Worm (Caenorhabditis elegans): ENCODE measurements around the gene F21H7.5.

F21H7.5 gene

DNA sequence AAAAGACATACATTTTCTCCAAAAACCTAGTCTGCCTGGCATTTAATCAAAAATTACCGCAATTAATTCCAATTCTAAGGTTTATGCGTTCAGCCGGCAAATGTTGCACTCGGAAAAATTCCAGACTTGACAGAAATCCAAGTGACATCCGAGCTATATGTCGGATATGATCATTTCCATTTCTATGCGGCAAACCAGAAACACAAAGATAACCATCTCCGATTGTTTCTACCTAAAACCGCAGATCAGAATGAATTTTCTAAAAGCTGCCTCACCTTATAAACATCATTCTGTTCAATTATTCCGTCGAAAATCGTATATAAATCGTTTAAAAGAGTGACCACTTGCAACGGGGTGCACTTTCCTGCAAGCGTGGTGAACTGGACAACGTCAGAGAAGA lies 11.8 kb downstream of the F21H7.5 start:
- TF ChIP-seq nhr-21 (tag; optimal IDR thresholded peaks at IDR 0.05), result no peak
- TF ChIP-seq gmeb-1 (tag; optimal IDR thresholded peaks at IDR 0.05), result no peak
- TF ChIP-seq nhr-129 (tag; optimal IDR thresholded peaks at IDR 0.05), result no peak
- no peak for TF ChIP-seq ztf-4 (tag; optimal IDR thresholded peaks at IDR 0.05)
- no peak for TF ChIP-seq lin-11 (tag; optimal IDR thresholded peaks at IDR 0.05)
- no peak for TF ChIP-seq mbf-1 (tag; optimal IDR thresholded peaks at IDR 0.05)
- TF ChIP-seq R02D3.7 (tag; optimal IDR thresholded peaks at IDR 0.05), result no peak
- TF ChIP-seq skn-1 (tag; optimal IDR thresholded peaks at IDR 0.05), result no peak
- no peak for TF ChIP-seq sma-9 (GFP tag; optimal IDR thresholded peaks at IDR 0.05)
- no peak for TF ChIP-seq sma-9 (tag; optimal IDR thresholded peaks at IDR 0.05)
- TF ChIP-seq nhr-10 (tag; optimal IDR thresholded peaks at IDR 0.05), result no peak
- no peak for TF ChIP-seq egl-27 (tag; optimal IDR thresholded peaks at IDR 0.05)

DNA sequence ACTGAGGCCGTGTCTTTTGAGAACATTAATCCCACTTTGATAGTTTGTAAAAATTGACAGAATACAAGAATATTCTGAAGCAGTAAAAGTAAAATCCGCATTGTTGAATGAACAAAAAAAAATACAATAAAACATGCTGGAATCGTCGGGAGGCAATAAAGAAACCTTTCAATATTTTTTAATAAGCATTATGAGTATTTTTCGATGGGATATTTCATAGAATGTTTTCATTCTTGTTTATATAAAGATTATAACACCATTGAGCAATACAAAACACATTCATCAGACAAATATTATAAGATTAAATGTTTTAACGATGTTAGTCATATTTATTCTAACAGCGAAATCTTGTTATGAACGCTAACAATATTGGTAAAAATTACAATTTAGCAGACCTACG lies 16.4 kb downstream of the F21H7.5 start, which contains the start of gene gcy-20:
TSS of gene gcy-20 (minus strand) at position 101 of the 400 bp plus-strand sequence.
- no peak for TF ChIP-seq nhr-23 (tag; optimal IDR thresholded peaks at IDR 0.05)
- no peak for TF ChIP-seq mdl-1 (tag; optimal IDR thresholded peaks at IDR 0.05)
- TF ChIP-seq lsy-2 (tag; optimal IDR thresholded peaks at IDR 0.05), result no peak
- TF ChIP-seq crh-2 (tag; optimal IDR thresholded peaks at IDR 0.05), result no peak
- TF ChIP-seq skn-1 (tag; optimal IDR thresholded peaks at IDR 0.05), result no peak
- no peak for TF ChIP-seq blmp-1 (tag; optimal IDR thresholded peaks at IDR 0.05; ENCODE audit: insufficient read depth)
- no peak for TF ChIP-seq C34F6.9 (tag; optimal IDR thresholded peaks at IDR 0.05)
- TF ChIP-seq ama-1 (optimal IDR thresholded peaks at IDR 0.05), result no peak
- TF ChIP-seq unc-39 (tag; optimal IDR thresholded peaks at IDR 0.05), result no peak
- TF ChIP-seq nhr-11 (tag; optimal IDR thresholded peaks at IDR 0.05), result no peak
- TF ChIP-seq ztf-11 (tag; optimal IDR thresholded peaks at IDR 0.05), result no peak

DNA sequence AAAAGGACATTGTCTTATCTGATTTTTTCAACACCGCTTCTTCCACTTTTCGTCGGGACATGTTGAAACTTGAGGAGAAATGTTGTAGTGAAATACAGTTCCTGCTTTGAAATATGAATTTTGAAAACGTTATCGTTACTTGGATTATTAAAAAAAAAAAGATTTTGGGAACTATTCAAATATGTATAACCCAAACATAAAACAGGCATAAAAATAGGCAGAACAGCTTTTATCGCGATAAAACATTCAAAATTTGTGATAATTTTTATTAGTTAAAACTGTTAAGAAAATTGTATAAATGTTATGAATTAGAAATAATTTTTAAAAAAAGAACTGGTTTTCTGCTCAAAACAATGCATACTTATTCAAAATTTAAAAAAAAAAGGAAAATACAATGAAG lies 19.1 kb downstream of the F21H7.5 start, which contains the start of gene bgnt-1.3:
TSS of gene bgnt-1.3 (minus strand) at position 101 of the 400 bp plus-strand sequence.
- TF ChIP-seq snpc-4 (tag; optimal IDR thresholded peaks at IDR 0.05) (no peak), sem-4 (tag; optimal IDR thresholded peaks at IDR 0.05) (no peak), unc-39 (tag; optimal IDR thresholded peaks at IDR 0.05) (no peak), lin-13 (GFP tag; optimal IDR thresholded peaks at IDR 0.05) (no peak), nhr-23 (tag; optimal IDR thresholded peaks at IDR 0.05) (no peak), gmeb-1 (tag; optimal IDR thresholded peaks at IDR 0.05) (no peak), ztf-4 (tag; optimal IDR thresholded peaks at IDR 0.05) (no peak), ztf-1 (GFP tag; conservative IDR thresholded peaks at IDR 0.05) (no peak), nhr-129 (tag; optimal IDR thresholded peaks at IDR 0.05) (no peak)

DNA sequence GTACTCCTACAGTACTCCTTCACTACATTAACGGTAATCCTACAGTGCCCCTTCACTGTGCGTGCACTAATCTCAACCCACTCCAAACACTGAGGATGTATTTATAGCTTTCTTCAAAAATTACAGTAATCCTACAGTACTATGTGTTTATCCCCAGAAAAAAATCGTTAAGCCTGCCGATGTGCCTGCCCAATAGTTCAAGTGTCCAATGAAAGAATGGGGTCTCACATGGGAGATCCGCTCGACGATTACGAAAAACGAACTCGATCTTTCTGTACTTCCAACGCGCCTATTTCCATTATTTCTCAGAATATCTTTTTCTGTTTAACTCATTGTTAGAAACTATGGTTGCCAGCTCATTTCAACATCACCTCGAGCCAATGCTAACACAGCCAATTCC lies 20.8 kb downstream of the F21H7.5 start, which contains the start of gene nhr-218:
TSS of gene nhr-218 (plus strand) at position 301 of the 400 bp plus-strand sequence.
- TF ChIP-seq ama-1 (optimal IDR thresholded peaks at IDR 0.05), result no peak
- no peak for TF ChIP-seq C34F6.9 (tag; optimal IDR thresholded peaks at IDR 0.05)
- TF ChIP-seq gmeb-1 (tag; optimal IDR thresholded peaks at IDR 0.05), result no peak
- no peak for TF ChIP-seq nhr-11 (tag; optimal IDR thresholded peaks at IDR 0.05)

DNA sequence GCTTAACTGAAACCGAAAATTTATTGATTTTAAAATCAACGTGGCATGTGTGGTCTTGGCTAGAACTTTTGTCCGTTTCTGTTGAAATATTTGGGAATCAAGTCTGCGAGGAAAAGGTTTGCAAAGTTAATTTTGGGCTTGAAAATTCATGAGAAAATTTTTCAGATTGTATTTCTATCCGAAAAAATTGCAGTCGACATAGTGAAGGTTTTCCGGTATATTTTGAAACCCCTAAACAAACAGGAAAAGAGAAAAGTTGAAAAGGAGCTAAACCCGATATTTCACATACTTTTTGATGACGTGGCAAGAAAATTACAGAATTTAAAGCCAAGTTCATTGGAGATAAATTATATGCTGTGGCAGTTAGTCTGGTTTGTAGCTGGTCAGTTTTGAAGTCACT lies 22.4 kb downstream of the F21H7.5 start, which contains the start of gene nhr-127:
TSS of gene nhr-127 (plus strand) at position 301 of the 400 bp plus-strand sequence.
- TF ChIP-seq mbf-1 (tag; optimal IDR thresholded peaks at IDR 0.05) (no peak), nhr-12 (tag; optimal IDR thresholded peaks at IDR 0.05) (no peak), alr-1 (tag; optimal IDR thresholded peaks at IDR 0.05) (no peak), blmp-1 (tag; optimal IDR thresholded peaks at IDR 0.05; ENCODE audit: insufficient read depth) (no peak), nhr-10 (tag; optimal IDR thresholded peaks at IDR 0.05) (no peak), gmeb-1 (tag; optimal IDR thresholded peaks at IDR 0.05) (no peak), nhr-237 (tag; optimal IDR thresholded peaks at IDR 0.05) (no peak), sma-3 (GFP tag; optimal IDR thresholded peaks at IDR 0.05) (no peak), ZK546.5 (tag; optimal IDR thresholded peaks at IDR 0.05) (no peak), ztf-4 (tag; optimal IDR thresholded peaks at IDR 0.05) (no peak), sma-9 (GFP tag; optimal IDR thresholded peaks at IDR 0.05) (no peak), sma-9 (tag; optimal IDR thresholded peaks at IDR 0.05) (no peak), egl-27 (tag; optimal IDR thresholded peaks at IDR 0.05) (no peak), crh-2 (tag; optimal IDR thresholded peaks at IDR 0.05) (no peak), ama-1 (optimal IDR thresholded peaks at IDR 0.05) (no peak), ztf-11 (tag; optimal IDR thresholded peaks at IDR 0.05) (no peak), sem-4 (tag; optimal IDR thresholded peaks at IDR 0.05) (no peak), nhr-77 (tag; optimal IDR thresholded peaks at IDR 0.05) (no peak)

DNA sequence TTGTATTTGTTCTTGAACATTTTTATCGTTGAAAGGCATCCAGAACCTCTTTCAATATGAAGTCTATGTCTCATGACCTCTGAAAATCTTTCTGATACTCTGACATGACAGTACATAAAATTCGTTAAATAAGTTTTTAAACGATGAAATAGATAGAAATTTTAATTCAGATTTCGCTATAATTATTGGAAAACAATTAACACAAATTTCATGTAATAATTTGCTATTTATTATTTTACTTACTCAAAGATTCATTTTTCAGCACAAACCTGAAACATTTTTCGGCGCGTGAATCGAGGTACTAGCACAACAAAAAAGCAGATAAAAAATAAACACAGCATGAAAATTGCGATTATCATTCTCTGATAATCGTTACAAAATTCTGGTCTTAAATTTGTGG lies 29.2 kb downstream of the F21H7.5 start, which contains the start of gene T13F3.4:
TSS of gene T13F3.4 (minus strand) at position 101 of the 400 bp plus-strand sequence.
- TF ChIP-seq aly-2 (tag; optimal IDR thresholded peaks at IDR 0.05), result no peak
- no peak for TF ChIP-seq alr-1 (tag; optimal IDR thresholded peaks at IDR 0.05)
- no peak for TF ChIP-seq mdl-1 (tag; optimal IDR thresholded peaks at IDR 0.05)
- no peak for TF ChIP-seq nhr-25 (tag; optimal IDR thresholded peaks at IDR 0.05)
- no peak for TF ChIP-seq ztf-4 (tag; optimal IDR thresholded peaks at IDR 0.05)
- no peak for TF ChIP-seq nhr-11 (tag; optimal IDR thresholded peaks at IDR 0.05)
- no peak for TF ChIP-seq sma-3 (GFP tag; optimal IDR thresholded peaks at IDR 0.05)
- no peak for TF ChIP-seq nhr-23 (tag; optimal IDR thresholded peaks at IDR 0.05)

Data from whole organism, L2 larva.